Worm (Caenorhabditis elegans): ENCODE data around the gene nhr-71.

The nhr-71 gene

ce11 chrX:13781445-13782073 is 34.4 kb downstream of the nhr-71 start (continued):
- TF ChIP-seq K12H6.12 (tag; optimal IDR thresholded peaks at IDR 0.05) (peak; percentile 21), ekl-4 (GFP tag; IDR thresholded peaks at IDR 0.05) (peak; percentile 43; the same call in 1 of the 2 replicates), ZK185.1 (tag; optimal IDR thresholded peaks at IDR 0.05; ENCODE audit: poor library complexity, severe bottlenecking) (peak; percentile 54), zim-3 (tag; optimal IDR thresholded peaks at IDR 0.05) (peak; percentile 39), cebp-1 (GFP tag; IDR thresholded peaks at IDR 0.05) (no peak), cebp-1 (tag; optimal IDR thresholded peaks at IDR 0.05) (no peak), ceh-27 (GFP tag; optimal IDR thresholded peaks at IDR 0.05) (peak; percentile 7), cebp-2 (GFP tag; IDR thresholded peaks at IDR 0.05) (0 out of 2 replicates have a peak, but pooled peaks have one; percentile 52), tbp1 (GFP tag; optimal IDR thresholded peaks at IDR 0.05) (peak; percentile 91), die-1 (tag; optimal IDR thresholded peaks at IDR 0.05) (peak; percentile 90), unc-130 (GFP tag; optimal IDR thresholded peaks at IDR 0.05) (no peak), lin-40 (tag; optimal IDR thresholded peaks at IDR 0.05) (peak; percentile 24), ceh-79 (tag; optimal IDR thresholded peaks at IDR 0.05) (no peak), ztf-18 (tag; optimal IDR thresholded peaks at IDR 0.05) (peak; percentile 36), K11D2.4 (GFP tag; IDR thresholded peaks at IDR 0.05) (no peak), hmg-20 (GFP tag; IDR thresholded peaks at IDR 0.05) (peak; percentile 44; the same call in 1 of the 2 replicates), egl-44 (GFP tag; IDR thresholded peaks at IDR 0.05) (peak; percentile 54; the same call in 1 of the 2 replicates), pbrm-1 (GFP tag; IDR thresholded peaks at IDR 0.05) (peak; percentile 74; the same call in 1 of the 2 replicates), hlh-12 (tag; optimal IDR thresholded peaks at IDR 0.05) (peak; percentile 42), F49E8.2 (tag; optimal IDR thresholded peaks at IDR 0.05; ENCODE audit: insufficient read depth) (no peak)

ce11 chrX:13782074-13782462 is 35.0 kb downstream of the nhr-71 start:
- TF ChIP-seq F37B4.10 (GFP tag; IDR thresholded peaks at IDR 0.05) (no peak), rpc-1 (optimal IDR thresholded peaks at IDR 0.05) (peak; percentile 74), rpc-1 (tag; optimal IDR thresholded peaks at IDR 0.05) (peak; percentile 75), die-1 (tag; optimal IDR thresholded peaks at IDR 0.05) (peak; percentile 81), chd-7 (tag; optimal IDR thresholded peaks at IDR 0.05) (no peak), T26A5.8 (tag; optimal IDR thresholded peaks at IDR 0.05) (no peak), bed-2 (GFP tag; IDR thresholded peaks at IDR 0.05) (no peak), F55B11.4 (tag; optimal IDR thresholded peaks at IDR 0.05; ENCODE audit: borderline replicate concordance, insufficient read depth) (no peak), nhr-120 (GFP tag; IDR thresholded peaks at IDR 0.05) (no peak), F49E8.2 (tag; optimal IDR thresholded peaks at IDR 0.05; ENCODE audit: insufficient read depth) (no peak), attf-6 (GFP tag; IDR thresholded peaks at IDR 0.05) (no peak), gei-17 (GFP tag; optimal IDR thresholded peaks at IDR 0.05) (no peak), F39B2.1 (GFP tag; IDR thresholded peaks at IDR 0.05) (no peak), snpc-4 (GFP tag; optimal IDR thresholded peaks at IDR 0.05) (peak; percentile 3), snpc-4 (tag; optimal IDR thresholded peaks at IDR 0.05) (no peak), F52B5.7 (tag; optimal IDR thresholded peaks at IDR 0.05) (no peak), lag-1 (GFP tag; IDR thresholded peaks at IDR 0.05) (no peak), hrde-1 (tag; optimal IDR thresholded peaks at IDR 0.05; ENCODE audit: borderline replicate concordance) (no peak), him-1 (tag; optimal IDR thresholded peaks at IDR 0.05) (peak; percentile 74), dpff-1 (tag; optimal IDR thresholded peaks at IDR 0.05) (no peak), sptf-2 (GFP tag; optimal IDR thresholded peaks at IDR 0.05) (peak; percentile 71), attf-5 (GFP tag; optimal IDR thresholded peaks at IDR 0.05) (peak; percentile 22), snpc-3.4 (tag; optimal IDR thresholded peaks at IDR 0.05) (no peak), Y67H2A.10 (GFP tag; conservative IDR thresholded peaks at IDR 0.05) (no peak), Y56A3A.18 (GFP tag; IDR thresholded peaks at IDR 0.05) (peak; percentile 54; the same call in 1 of the 2 replicates), tbp1 (GFP tag; optimal IDR thresholded peaks at IDR 0.05) (peak; percentile 93), lin-26 (GFP tag; IDR thresholded peaks at IDR 0.05) (peak; percentile 95), zim-3 (tag; optimal IDR thresholded peaks at IDR 0.05) (no peak), ztf-6 (GFP tag; IDR thresholded peaks at IDR 0.05) (no peak), lsy-27 (tag; optimal IDR thresholded peaks at IDR 0.05; ENCODE audit: borderline replicate concordance, insufficient read depth) (no peak), tlf-1 (GFP tag; optimal IDR thresholded peaks at IDR 0.05) (no peak)

All from whole organism, young adult.